Worm (Caenorhabditis elegans) whole organism, L3 larva: ENCODE results near the gene R151.2.

ENCODE experiments used
- ZK546.5 ChIP-seq: sonication (generic microtip); optimal IDR thresholded peaks from 2 replicates; lab custom pipeline; 2017; ENCODE audit warnings: missing biosample characterization, missing genetic modification characterization
- ceh-16 ChIP-seq: sonication (generic microtip); optimal IDR thresholded peaks from 2 replicates; lab custom pipeline; 2017; ENCODE audit warnings: missing biosample characterization, missing genetic modification characterization
- fkh-2 ChIP-seq: fragments of 150-350 bp; optimal IDR thresholded peaks from 2 replicates; lab custom pipeline; 2014; ENCODE audit warnings: missing biosample characterization, missing genetic modification reagents, missing genetic modification characterization
- jun-1 ChIP-seq: fragments of 150-350 bp; optimal IDR thresholded peaks from 2 replicates; lab custom pipeline; 2014; ENCODE audit warnings: missing biosample characterization, missing genetic modification reagents, missing genetic modification characterization
- lin-39 ChIP-seq: fragments of 150-350 bp; optimal IDR thresholded peaks from 2 replicates; lab custom pipeline; 2018; ENCODE audit warnings: missing biosample characterization, missing genetic modification reagents, missing genetic modification characterization
- mdl-1 ChIP-seq: fragments of 150-350 bp; optimal IDR thresholded peaks from 2 replicates; lab custom pipeline; 2014; ENCODE audit warnings: missing biosample characterization, missing genetic modification characterization
- nhr-11 ChIP-seq: fragments of 150-350 bp; optimal IDR thresholded peaks from 2 replicates; lab custom pipeline; 2014; ENCODE audit warnings: missing biosample characterization, missing genetic modification characterization
- nhr-23 ChIP-seq: fragments of 150-350 bp; optimal IDR thresholded peaks from 2 replicates; lab custom pipeline; 2014; ENCODE audit warnings: missing biosample characterization, missing genetic modification reagents, missing genetic modification characterization
- nhr-25 ChIP-seq: sonication (generic microtip); optimal IDR thresholded peaks from 2 replicates; lab custom pipeline; 2017; ENCODE audit warnings: missing biosample characterization, missing genetic modification characterization
- nhr-28 ChIP-seq: fragments of 150-350 bp; optimal IDR thresholded peaks from 2 replicates; lab custom pipeline; 2014; ENCODE audit warnings: missing biosample characterization, missing genetic modification characterization
- pha-4 ChIP-seq: fragments of 150-350 bp; optimal IDR thresholded peaks from 2 replicates; lab custom pipeline; 2014; ENCODE audit warnings: missing biosample characterization, missing genetic modification reagents, missing genetic modification characterization
- skn-1 ChIP-seq: fragments of 150-350 bp; optimal IDR thresholded peaks from 2 replicates; lab custom pipeline; 2014; ENCODE audit warnings: missing biosample characterization, missing genetic modification characterization
- snpc-4 ChIP-seq: fragments of 150-350 bp; optimal IDR thresholded peaks from 2 replicates; lab custom pipeline; 2014; ENCODE audit warnings: missing biosample characterization, missing genetic modification characterization
- tbx-2 ChIP-seq: sonication (generic microtip); optimal IDR thresholded peaks from 2 replicates; lab custom pipeline; 2016; ENCODE audit warnings: mild to moderate bottlenecking, missing genetic modification characterization, missing compliant biosample characterization

ce11 chrIII:7263028-7263427 lies 53.3 kb downstream of the R151.2 start:
- no peak for TF ChIP-seq mdl-1
- TF ChIP-seq skn-1 (tag; lab: Kevin White, UChicago): no peak
- TF ChIP-seq snpc-4 (tag; lab: Kevin White, UChicago): no peak
- TF ChIP-seq nhr-23 (tag; lab: Kevin White, UChicago): no peak
- TF ChIP-seq ZK546.5 (tag; lab: Kevin White, UChicago): no peak
- no peak for TF ChIP-seq pha-4 (tag; lab: Kevin White, UChicago)
- TF ChIP-seq nhr-11 (tag; lab: Kevin White, UChicago): no peak
- TF ChIP-seq tbx-2 (tag; lab: Kevin White, UChicago): no peak
- TF ChIP-seq lin-39: no peak
- TF ChIP-seq ceh-16 (tag; lab: Kevin White, UChicago): no peak
- no peak for TF ChIP-seq nhr-28 (tag; lab: Kevin White, UChicago)
- no peak for TF ChIP-seq fkh-2 (tag; lab: Kevin White, UChicago)
- TF ChIP-seq jun-1 (tag; lab: Kevin White, UChicago): no peak
- TF ChIP-seq nhr-25: no peak
